Worm (Caenorhabditis elegans) whole organism, young adult: ENCODE measurements around the gene Y40H4A.2.

Experiments
- B0261.1 ChIP-seq: sonication (generic microtip); optimal IDR thresholded peaks from 2 replicates; lab custom pipeline; 2016; ENCODE audit warnings: mild to moderate bottlenecking, missing genetic modification characterization, moderate library complexity, missing compliant biosample characterization
- F23B12.7 ChIP-seq: sonication (generic microtip); optimal IDR thresholded peaks from 2 replicates; lab custom pipeline; 2017; ENCODE audit warnings: missing genetic modification characterization, mild to moderate bottlenecking, missing compliant biosample characterization, antibody characterized with exemption, moderate library complexity; ENCODE audit not compliant: insufficient read depth
- Y53F4B.3 ChIP-seq: fragments of 200-800 bp; sonication (Bioruptor generic); IDR thresholded peaks from 2 replicates; pipeline ENCODE4 v1.3.6; 2022; ENCODE audit warnings: missing genetic modification reagents, missing genetic modification characterization, missing compliant biosample characterization
- ZK185.1 ChIP-seq: sonication (generic microtip); optimal IDR thresholded peaks from 2 replicates; lab custom pipeline; 2016; ENCODE audit warnings: mild to moderate bottlenecking, missing genetic modification characterization, missing compliant biosample characterization; ENCODE audit not compliant: poor library complexity, severe bottlenecking
- aptf-2 ChIP-seq: fragments of 200-800 bp; sonication (Bioruptor generic); conservative IDR thresholded peaks from 2 replicates; pipeline ENCODE4 v1.3.6; 2022; ENCODE audit warnings: missing genetic modification reagents, missing genetic modification characterization, missing compliant biosample characterization
- attf-3 ChIP-seq: fragments of 200-800 bp; sonication (Bioruptor generic); conservative IDR thresholded peaks from 2 replicates; pipeline ENCODE4 v1.3.6; 2022; ENCODE audit warnings: missing genetic modification reagents, missing genetic modification characterization, missing compliant biosample characterization
- bed-1 ChIP-seq: fragments of 200-800 bp; sonication (Bioruptor generic); IDR thresholded peaks from 2 replicates; pipeline ENCODE4 v1.3.6; 2022; ENCODE audit warnings: missing genetic modification reagents, missing genetic modification characterization, missing compliant biosample characterization
- cebp-1 ChIP-seq, 2 experiments: fragments of 200-800 bp in 1 of 2; sonication (Bioruptor generic) in 1 of 2; sonication (generic microtip) in 1 of 2; IDR thresholded peaks in 1 of 2; optimal IDR thresholded peaks in 1 of 2; 2 replicates each; pipeline versions ENCODE4 v1.3.6 to Lab custom; 2017 to 2022; ENCODE audit warnings: missing compliant biosample characterization in 2 of 2, missing genetic modification characterization in 2 of 2, mild to moderate bottlenecking in 1 of 2, missing genetic modification reagents in 1 of 2, moderate library complexity in 1 of 2
- ceh-100 ChIP-seq: fragments of 200-800 bp; sonication (Bioruptor generic); IDR thresholded peaks from 2 replicates; pipeline ENCODE4 v1.3.6; 2022; ENCODE audit warnings: missing genetic modification reagents, missing genetic modification characterization, missing compliant biosample characterization
- ceh-27 ChIP-seq: fragments of 200-800 bp; sonication (Bioruptor generic); optimal IDR thresholded peaks from 2 replicates; lab custom pipeline; 2018; ENCODE audit warnings: mild to moderate bottlenecking, missing genetic modification characterization, moderate library complexity, missing compliant biosample characterization
- ceh-40 ChIP-seq: fragments of 200-800 bp; sonication (Bioruptor generic); IDR thresholded peaks from 2 replicates; pipeline ENCODE4 v1.3.6; 2022; ENCODE audit warnings: missing genetic modification characterization, missing compliant biosample characterization
- dox-1 ChIP-seq: fragments of 200-800 bp; sonication (Bioruptor generic); IDR thresholded peaks from 2 replicates; pipeline ENCODE4 v1.3.6; 2022; ENCODE audit warnings: missing genetic modification reagents, missing genetic modification characterization, missing compliant biosample characterization
- egl-18 ChIP-seq: fragments of 200-800 bp; sonication (Bioruptor generic); IDR thresholded peaks from 2 replicates; pipeline ENCODE4 v1.3.6; 2022; ENCODE audit warnings: missing genetic modification reagents, missing genetic modification characterization, missing compliant biosample characterization
- him-1 ChIP-seq: sonication (generic microtip); optimal IDR thresholded peaks from 2 replicates; lab custom pipeline; 2016; ENCODE audit warnings: missing genotype, missing genetic modification reagents, missing genetic modification characterization, missing compliant biosample characterization
- hmg-20 ChIP-seq: fragments of 200-800 bp; sonication (Bioruptor generic); IDR thresholded peaks from 2 replicates; pipeline ENCODE4 v1.3.6; 2022; ENCODE audit warnings: missing genetic modification reagents, missing genetic modification characterization, missing compliant biosample characterization
- hrde-1 ChIP-seq: sonication (generic microtip); optimal IDR thresholded peaks from 2 replicates; lab custom pipeline; 2016; ENCODE audit warnings: missing genetic modification characterization, mild to moderate bottlenecking, missing compliant biosample characterization, moderate library complexity, missing genotype, missing genetic modification reagents, borderline replicate concordance
- let-607 ChIP-seq, 2 experiments: fragments of 200-800 bp in 1 of 2; sonication (Bioruptor generic) in 1 of 2; sonication (generic microtip) in 1 of 2; optimal IDR thresholded peaks; 2 replicates each; lab custom pipeline; 2016 to 2018; ENCODE audit warnings: mild to moderate bottlenecking in 2 of 2, missing compliant biosample characterization in 2 of 2, missing genetic modification characterization in 2 of 2, moderate library complexity in 2 of 2, missing genotype in 1 of 2
- lin-35 ChIP-seq, 3 experiments: fragments of 150-350 bp in 2 of 3; sonication (generic microtip) in 1 of 3; optimal IDR thresholded peaks; 2 replicates each; lab custom pipeline; 2014 to 2018; ENCODE audit warnings: missing biosample characterization in 3 of 3, missing genetic modification characterization in 3 of 3, missing genetic modification reagents in 3 of 3
- lin-40 ChIP-seq: sonication (generic microtip); optimal IDR thresholded peaks from 2 replicates; lab custom pipeline; 2016; ENCODE audit warnings: missing genetic modification characterization, mild to moderate bottlenecking, missing compliant biosample characterization, missing genotype, missing genetic modification reagents
- lir-1 ChIP-seq: fragments of 200-800 bp; sonication (Bioruptor generic); conservative IDR thresholded peaks from 2 replicates; pipeline ENCODE4 v1.3.6; 2022; ENCODE audit warnings: missing genetic modification reagents, missing genetic modification characterization, missing compliant biosample characterization
- lsl-1 ChIP-seq: fragments of 200-800 bp; sonication (Bioruptor generic); optimal IDR thresholded peaks from 2 replicates; lab custom pipeline; 2018; ENCODE audit warnings: mild to moderate bottlenecking, missing genetic modification characterization, moderate library complexity, missing compliant biosample characterization
- madf-3 ChIP-seq: fragments of 200-800 bp; sonication (Bioruptor generic); IDR thresholded peaks from 2 replicates; pipeline ENCODE4 v1.3.6; 2022; ENCODE audit warnings: missing genetic modification reagents, missing genetic modification characterization, missing compliant biosample characterization
- madf-6 ChIP-seq: fragments of 200-800 bp; sonication (Bioruptor generic); IDR thresholded peaks from 2 replicates; pipeline ENCODE4 v1.3.6; 2022; ENCODE audit warnings: missing genetic modification reagents, missing genetic modification characterization, missing compliant biosample characterization
- madf-8 ChIP-seq: fragments of 200-800 bp; sonication (Bioruptor generic); conservative IDR thresholded peaks from 2 replicates; pipeline ENCODE4 v1.3.6; 2022; ENCODE audit warnings: missing genetic modification reagents, missing genetic modification characterization, missing compliant biosample characterization
- mes-4 ChIP-seq: sonication (generic microtip); optimal IDR thresholded peaks from 2 replicates; lab custom pipeline; 2016; ENCODE audit warnings: missing genotype, missing genetic modification characterization, missing compliant biosample characterization
- mxl-1 ChIP-seq: sonication (generic microtip); optimal IDR thresholded peaks from 2 replicates; lab custom pipeline; 2016; ENCODE audit warnings: missing genetic modification characterization, missing compliant biosample characterization
- nfya-2 ChIP-seq: fragments of 200-800 bp; sonication (Bioruptor generic); IDR thresholded peaks from 2 replicates; pipeline ENCODE4 v1.3.6; 2022; ENCODE audit warnings: missing genetic modification reagents, missing genetic modification characterization, missing compliant biosample characterization
- nhr-80 ChIP-seq: sonication (generic microtip); optimal IDR thresholded peaks from 2 replicates; lab custom pipeline; 2016; ENCODE audit warnings: missing genetic modification characterization, missing compliant biosample characterization
- rcor-1 ChIP-seq: fragments of 200-800 bp; sonication (Bioruptor generic); IDR thresholded peaks from 2 replicates; pipeline ENCODE4 v1.3.6; 2022; ENCODE audit warnings: missing genetic modification reagents, missing genetic modification characterization, missing compliant biosample characterization
- tbp1 ChIP-seq: fragments of 200-800 bp; sonication (Bioruptor generic); optimal IDR thresholded peaks from 2 replicates; lab custom pipeline; 2018; ENCODE audit warnings: mild to moderate bottlenecking, missing genetic modification characterization, missing compliant biosample characterization
- unc-62 ChIP-seq: fragments of 150-350 bp; optimal IDR thresholded peaks from 2 replicates; lab custom pipeline; 2014; ENCODE audit warnings: missing biosample characterization, missing genetic modification reagents, missing genetic modification characterization
- xnd-1 ChIP-seq: sonication (generic microtip); optimal IDR thresholded peaks from 2 replicates; lab custom pipeline; 2016; ENCODE audit warnings: missing genotype, missing genetic modification reagents, missing genetic modification characterization, missing compliant biosample characterization
- ztf-18 ChIP-seq: sonication (generic microtip); optimal IDR thresholded peaks from 2 replicates; lab custom pipeline; 2016; ENCODE audit warnings: missing genotype, mild to moderate bottlenecking, missing genetic modification characterization, missing compliant biosample characterization
- ztf-22 ChIP-seq: fragments of 200-800 bp; sonication (Bioruptor generic); optimal IDR thresholded peaks from 2 replicates; lab custom pipeline; 2018; ENCODE audit warnings: mild to moderate bottlenecking, missing genetic modification characterization, moderate library complexity, missing compliant biosample characterization
- ztf-3 ChIP-seq: fragments of 200-800 bp; sonication (Bioruptor generic); optimal IDR thresholded peaks from 2 replicates; lab custom pipeline; 2018; ENCODE audit warnings: mild to moderate bottlenecking, missing genetic modification characterization, missing compliant biosample characterization
- ztf-6 ChIP-seq: fragments of 200-800 bp; sonication (Bioruptor generic); IDR thresholded peaks from 2 replicates; pipeline ENCODE4 v1.3.6; 2022; ENCODE audit warnings: missing genetic modification reagents, missing genetic modification characterization, missing compliant biosample characterization

Y40H4A.2 gene

ce11 chrV:14545816-14546283 is 39.4 kb downstream of the Y40H4A.2 start, which contains the start of gene rike-1 (continued):
- TF ChIP-seq lsl-1 (GFP tag; lab: Kevin White, UChicago) (peak; percentile 34), lin-40 (tag; lab: Kevin White, UChicago) (no peak), madf-3 (no peak), nhr-80 (tag; lab: Kevin White, UChicago) (no peak), let-607 (tag; optimal IDR thresholded peaks at IDR 0.05; lab: Kevin White, UChicago) (peak in 1 of 2 experiments; percentile 9), rcor-1 (GFP tag; lab: Robert Waterston, UW) (0 out of 2 replicates have a peak, but pooled peaks have one; percentile 8), ceh-40 (GFP tag; lab: Robert Waterston, UW) (no peak), nfya-2 (no peak), madf-6 (GFP tag; lab: Robert Waterston, UW) (peak; percentile 49; the same call in 1 of the 2 replicates), cebp-1 (GFP tag; IDR thresholded peaks at IDR 0.05; lab: Robert Waterston, UW) (no peak), cebp-1 (tag; optimal IDR thresholded peaks at IDR 0.05; lab: Kevin White, UChicago) (no peak)

- TF ChIP-seq mxl-1 (tag; lab: Kevin White, UChicago) (no peak), nhr-80 (tag; lab: Kevin White, UChicago) (peak; percentile 42)
Measured at ce11 chrV:14542138-14542537, 43.1 kb downstream of the Y40H4A.2 start.

ce11 chrV:14540932-14541331 is 44.3 kb downstream of the Y40H4A.2 start:
- TF ChIP-seq ztf-18 (tag; lab: Kevin White, UChicago) (no peak), ceh-27 (GFP tag; lab: Kevin White, UChicago) (no peak), ztf-6 (no peak), lin-35 (GFP tag; optimal IDR thresholded peaks at IDR 0.05; lab: Kevin White, UChicago) (no peak), him-1 (tag; lab: Kevin White, UChicago) (no peak), ceh-100 (GFP tag; lab: Robert Waterston, UW) (no peak), madf-8 (GFP tag; lab: Robert Waterston, UW) (no peak), xnd-1 (tag; lab: Kevin White, UChicago) (no peak), lir-1 (GFP tag; lab: Robert Waterston, UW) (no peak), F23B12.7 (tag; lab: Kevin White, UChicago) (no peak), madf-6 (GFP tag; lab: Robert Waterston, UW) (no peak)

ce11 chrV:14539355-14539754 is 45.9 kb downstream of the Y40H4A.2 start:
- TF ChIP-seq Y53F4B.3 (GFP tag; lab: Robert Waterston, UW) (no peak), aptf-2 (GFP tag; lab: Robert Waterston, UW) (no peak), lsl-1 (GFP tag; lab: Kevin White, UChicago) (no peak), unc-62 (GFP tag; lab: Kevin White, UChicago) (no peak), hrde-1 (tag; lab: Kevin White, UChicago) (no peak), dox-1 (GFP tag; lab: Robert Waterston, UW) (no peak), mes-4 (no peak), bed-1 (GFP tag; lab: Robert Waterston, UW) (no peak), egl-18 (GFP tag; lab: Robert Waterston, UW) (no peak), hmg-20 (GFP tag; lab: Robert Waterston, UW) (no peak), ztf-22 (GFP tag; lab: Kevin White, UChicago) (no peak), B0261.1 (tag; lab: Kevin White, UChicago) (no peak), tbp1 (no peak), ztf-3 (GFP tag; lab: Kevin White, UChicago) (no peak), ZK185.1 (tag; lab: Kevin White, UChicago) (no peak), attf-3 (no peak)
